Fruit fly (Drosophila melanogaster): ENCODE data around the gene CG14219.

CG14219 gene

DNA sequence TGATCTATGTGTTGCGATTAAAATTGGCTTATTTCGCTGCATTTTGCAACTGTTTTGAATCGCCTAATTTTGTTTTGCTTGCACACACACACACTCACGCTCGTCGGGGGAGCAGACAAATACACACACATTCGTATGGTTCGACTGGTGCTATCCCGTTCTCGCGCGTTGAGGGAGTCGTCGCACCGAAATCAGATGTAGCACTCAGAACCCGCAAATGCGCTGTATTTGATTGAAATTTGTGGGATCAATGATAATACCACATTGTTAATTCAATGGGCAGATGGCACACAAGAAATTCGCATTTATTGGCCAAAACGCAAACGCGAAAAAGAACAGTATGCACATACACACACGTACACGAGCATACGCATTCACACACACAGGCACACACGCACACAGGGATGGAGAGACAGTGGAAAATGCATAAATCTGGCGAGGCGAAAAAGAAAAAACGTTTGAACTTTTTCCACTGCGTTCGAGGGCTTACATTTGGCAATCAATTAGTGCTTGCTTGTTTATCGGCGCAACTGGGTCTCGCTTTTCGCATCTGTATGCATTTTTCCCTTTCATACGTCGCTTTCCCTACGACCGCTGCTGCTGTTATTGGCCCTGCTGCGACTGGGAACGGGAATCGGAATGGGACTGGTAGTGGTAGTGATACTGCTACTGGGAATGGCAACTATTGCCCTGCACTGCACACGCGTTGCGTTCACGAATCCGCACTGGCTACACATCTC lies 10.9 kb downstream of the CG14219 start:
- TF ChIP-seq CG8478 (optimal IDR thresholded peaks at IDR 0.05) (no peak), CTCF (optimal IDR thresholded peaks at IDR 0.05) (no peak)

- no peak for TF ChIP-seq CTCF (optimal IDR thresholded peaks at IDR 0.05)
- TF ChIP-seq CG8478 (optimal IDR thresholded peaks at IDR 0.05), result no peak
Measured at dm6 chrX:19577940-19578632, 11.9 kb downstream of the CG14219 start.

DNA sequence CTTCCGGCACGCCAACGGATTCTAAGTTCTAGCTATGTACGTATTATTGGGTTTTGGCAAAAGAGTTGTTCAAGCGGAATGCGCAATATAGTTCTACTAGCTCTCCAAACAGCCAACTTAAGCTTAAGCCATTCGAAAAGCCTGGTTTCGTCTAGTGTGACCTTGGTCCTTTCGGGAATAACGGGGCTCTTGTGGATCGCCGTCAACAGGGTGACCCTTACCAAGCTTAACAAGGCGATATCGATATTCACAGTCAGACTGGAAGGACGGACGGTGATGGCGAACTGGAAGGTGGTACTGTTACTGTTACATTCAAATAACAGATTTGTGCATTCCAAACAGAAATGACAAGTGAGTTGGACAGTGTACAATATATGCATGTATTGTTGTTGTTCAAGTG lies 16.3 kb downstream of the CG14219 start:
- TF ChIP-seq CG8478 (optimal IDR thresholded peaks at IDR 0.05) (no peak), CTCF (optimal IDR thresholded peaks at IDR 0.05) (no peak)

DNA sequence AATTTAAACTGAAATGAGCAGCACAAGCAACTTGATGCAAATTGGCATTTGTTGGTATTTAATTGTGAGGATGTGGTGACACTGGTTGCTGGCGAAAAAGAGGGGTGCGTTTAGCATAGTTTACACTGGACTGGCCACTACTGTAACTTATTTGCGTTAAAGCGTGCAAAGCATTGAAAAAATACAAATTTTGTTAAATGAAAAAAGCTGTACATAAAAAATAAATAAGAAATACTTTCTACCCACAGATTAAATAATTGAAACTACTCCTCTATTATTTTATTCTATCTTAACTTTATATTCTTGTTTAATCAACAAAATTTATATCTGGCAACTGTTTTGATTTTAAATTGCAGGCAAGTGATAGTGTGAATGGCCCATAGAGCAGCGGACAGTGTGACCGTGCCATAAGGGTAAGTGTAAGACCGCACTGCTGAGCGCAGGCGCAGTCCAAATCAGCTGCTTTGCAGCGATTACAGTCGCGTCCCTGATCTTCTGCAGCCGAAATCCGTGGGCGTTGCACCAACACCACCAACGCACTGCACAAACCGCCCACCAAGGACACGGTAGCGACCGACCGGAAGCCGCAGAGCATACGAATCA lies 24.2 kb downstream of the CG14219 start, which contains the start of the genes Grip84 and car:
Grip84 (minus strand) TSS at position 51 of the 603 bp plus-strand sequence.
car (plus strand) TSS at position 306 of the 603 bp plus-strand sequence.
- TF ChIP-seq CG8478 (optimal IDR thresholded peaks at IDR 0.05) (no peak), CTCF (optimal IDR thresholded peaks at IDR 0.05) (no peak)

DNA sequence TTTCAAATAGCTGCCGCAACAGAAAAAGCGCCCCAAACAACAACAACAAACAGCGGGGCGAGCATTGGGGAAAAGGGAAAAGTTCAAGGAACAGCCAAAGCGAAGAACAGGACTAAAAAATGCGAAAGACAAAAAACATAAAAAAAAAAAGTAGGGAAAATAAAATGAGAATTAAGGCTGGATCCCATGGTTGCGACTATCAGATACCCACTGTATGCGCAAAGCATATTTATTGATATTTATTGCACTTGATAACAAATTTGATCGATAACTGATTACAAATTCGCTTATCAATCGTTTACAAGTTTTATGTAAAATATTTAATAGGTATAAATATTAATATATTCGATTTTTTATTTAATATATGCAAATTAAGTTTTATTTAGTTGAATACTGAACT lies 40.4 kb downstream of the CG14219 start:
- TF ChIP-seq CG8478 (optimal IDR thresholded peaks at IDR 0.05) (no peak), CTCF (optimal IDR thresholded peaks at IDR 0.05) (no peak)

- TF ChIP-seq CTCF (optimal IDR thresholded peaks at IDR 0.05), result no peak
- no peak for TF ChIP-seq CG8478 (optimal IDR thresholded peaks at IDR 0.05)
Measured at dm6 chrX:19548438-19548837, 41.5 kb downstream of the CG14219 start.

dm6 chrX:19547382-19547781 lies 42.6 kb downstream of the CG14219 start, which contains the start of gene CG32532:
Gene CG32532, minus strand, starts transcription at chrX:19547482.
- TF ChIP-seq CTCF (optimal IDR thresholded peaks at IDR 0.05) (no peak), CG8478 (optimal IDR thresholded peaks at IDR 0.05) (no peak)

DNA sequence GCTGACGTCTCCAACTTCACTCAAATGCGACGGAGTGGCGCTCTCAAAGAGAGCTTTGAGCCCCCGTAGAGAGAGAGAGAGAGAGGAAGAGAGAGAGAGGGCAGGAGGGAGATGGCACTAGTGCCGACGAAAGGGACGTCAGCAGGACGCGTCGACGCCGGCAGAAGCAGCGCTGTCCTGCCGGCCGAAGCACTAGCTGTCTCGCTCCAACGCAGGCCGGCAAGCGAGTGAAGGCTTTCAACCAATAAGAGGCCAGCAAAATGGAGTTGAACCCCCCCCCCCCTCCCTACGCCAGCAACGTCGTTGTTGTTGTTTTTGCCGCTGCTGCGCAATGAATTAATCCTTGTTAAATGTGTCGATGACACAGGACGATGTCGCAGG lies 43.3 kb downstream of the CG14219 start:
- TF ChIP-seq CTCF (optimal IDR thresholded peaks at IDR 0.05) (peak in 1 of 2 experiments; percentile 49), CG8478 (optimal IDR thresholded peaks at IDR 0.05) (no peak)

dm6 chrX:19545865-19546657 lies 43.9 kb downstream of the CG14219 start:
- TF ChIP-seq CG8478 (optimal IDR thresholded peaks at IDR 0.05) (no peak), CTCF (optimal IDR thresholded peaks at IDR 0.05) (peak; percentile 64 to 80)

Data from S2 (cell line).